Fruit fly (Drosophila melanogaster) whole organism, embryonic: ENCODE measurements around the gene CG14402.

ENCODE experiments used
- ATbp ChIP-seq: fragments of 200-800 bp; sonication (Bioruptor generic); optimal IDR thresholded peaks from 2 replicates; lab custom pipeline; 2017; ENCODE audit warnings: missing biosample characterization, mild to moderate bottlenecking, missing genetic modification characterization, missing genetic modification reagents
- BtbVII ChIP-seq: fragments of 200-800 bp; sonication (Bioruptor generic); optimal IDR thresholded peaks from 3 replicates; lab custom pipeline; 2017; ENCODE audit warnings: missing biosample characterization, mild to moderate bottlenecking, missing genetic modification characterization
- Bteb2 ChIP-seq: fragments of 200-800 bp; sonication (Bioruptor generic); optimal IDR thresholded peaks from 2 replicates; lab custom pipeline; 2016; ENCODE audit warnings: missing biosample characterization, missing genetic modification characterization
- CG10321 ChIP-seq: fragments of 200-800 bp; sonication (Bioruptor generic); IDR thresholded peaks from 2 replicates; pipeline ENCODE4 v1.3.6; 2022; ENCODE audit warnings: missing biosample characterization, missing genetic modification characterization
- CG10565 ChIP-seq: fragments of 200-800 bp; sonication (Bioruptor generic); optimal IDR thresholded peaks from 3 replicates; lab custom pipeline; 2016; ENCODE audit warnings: missing biosample characterization, mild to moderate bottlenecking, missing genetic modification characterization
- CG10959 ChIP-seq: fragments of 200-800 bp; sonication (Bioruptor generic); IDR thresholded peaks from 2 replicates; pipeline ENCODE4 v1.3.6; 2022; ENCODE audit warnings: missing biosample characterization, missing genetic modification characterization
- CG11696 ChIP-seq: fragments of 200-800 bp; sonication (Bioruptor generic); IDR thresholded peaks from 2 replicates; pipeline ENCODE4 v1.3.6; 2022; ENCODE audit warnings: missing biosample characterization, missing genetic modification characterization
- CG14441 ChIP-seq: fragments of 200-800 bp; sonication (Bioruptor generic); IDR thresholded peaks from 2 replicates; pipeline ENCODE4 v1.3.6; 2022; ENCODE audit warnings: missing biosample characterization, missing genetic modification characterization
- CG18599 ChIP-seq: fragments of 200-800 bp; sonication (Bioruptor generic); optimal IDR thresholded peaks from 3 replicates; lab custom pipeline; 2017; ENCODE audit warnings: missing biosample characterization, missing genetic modification characterization, mild to moderate bottlenecking, moderate library complexity, missing genetic modification reagents
- CG2129 ChIP-seq: fragments of 200-800 bp; sonication (Bioruptor generic); IDR thresholded peaks from 2 replicates; pipeline ENCODE4 v1.3.6; 2022; ENCODE audit warnings: missing biosample characterization, missing genetic modification characterization; ENCODE audit not compliant: partially characterized antibody
- CG32532 ChIP-seq: fragments of 200-800 bp; sonication (Bioruptor generic); IDR thresholded peaks from 2 replicates; pipeline ENCODE4 v1.3.6; 2022; ENCODE audit warnings: missing biosample characterization, missing genetic modification characterization
- CG6689 ChIP-seq: fragments of 200-800 bp; sonication (Bioruptor generic); IDR thresholded peaks from 2 replicates; pipeline ENCODE4 v1.3.6; 2022; ENCODE audit warnings: missing biosample characterization, missing genetic modification characterization
- CG6765 ChIP-seq: fragments of 200-800 bp; sonication (Bioruptor generic); optimal IDR thresholded peaks from 3 replicates; lab custom pipeline; 2017; ENCODE audit warnings: missing biosample characterization, mild to moderate bottlenecking, missing genetic modification characterization
- CG6854 ChIP-seq: fragments of 200-800 bp; sonication (Bioruptor generic); optimal IDR thresholded peaks from 3 replicates; lab custom pipeline; 2017; ENCODE audit warnings: missing biosample characterization, mild to moderate bottlenecking, missing genetic modification characterization
- CG7556 ChIP-seq: fragments of 200-800 bp; sonication (Bioruptor generic); optimal IDR thresholded peaks from 2 replicates; lab custom pipeline; 2017; ENCODE audit warnings: missing biosample characterization, mild to moderate bottlenecking, missing genetic modification characterization
- CG7928 ChIP-seq: fragments of 200-800 bp; sonication (Bioruptor generic); optimal IDR thresholded peaks from 2 replicates; lab custom pipeline; 2017; ENCODE audit warnings: missing biosample characterization, mild to moderate bottlenecking, missing genetic modification characterization
- CG8281 ChIP-seq: fragments of 200-800 bp; sonication (Bioruptor generic); optimal IDR thresholded peaks from 2 replicates; lab custom pipeline; 2018; ENCODE audit warnings: missing biosample characterization, mild to moderate bottlenecking, missing genetic modification characterization, moderate library complexity
- CG8359 ChIP-seq: fragments of 200-800 bp; sonication (Bioruptor generic); optimal IDR thresholded peaks from 2 replicates; lab custom pipeline; 2017; ENCODE audit warnings: missing biosample characterization, mild to moderate bottlenecking, missing genetic modification characterization, borderline replicate concordance
- CG8765 ChIP-seq: fragments of 200-800 bp; sonication (Bioruptor generic); IDR thresholded peaks from 2 replicates; pipeline ENCODE4 v1.3.6; 2022; ENCODE audit warnings: missing biosample characterization, missing genetic modification characterization
- CG9215 ChIP-seq: fragments of 200-800 bp; sonication (Bioruptor generic); IDR thresholded peaks from 2 replicates; pipeline ENCODE4 v1.3.6; 2022; ENCODE audit warnings: missing biosample characterization, missing genetic modification characterization
- CG9727 ChIP-seq: fragments of 200-800 bp; sonication (Bioruptor generic); optimal IDR thresholded peaks from 3 replicates; lab custom pipeline; 2017; ENCODE audit warnings: missing biosample characterization, mild to moderate bottlenecking, missing genetic modification characterization
- CkIIα-i1 ChIP-seq: fragments of 200-800 bp; sonication (Bioruptor generic); IDR thresholded peaks from 2 replicates; pipeline ENCODE4 v1.3.6; 2022; ENCODE audit warnings: missing biosample characterization, missing genetic modification characterization
- HLHmδ ChIP-seq: fragments of 200-800 bp; sonication (Bioruptor generic); optimal IDR thresholded peaks from 2 replicates; lab custom pipeline; 2018; ENCODE audit warnings: missing biosample characterization, mild to moderate bottlenecking, missing genetic modification characterization, moderate library complexity
- Hey ChIP-seq: fragments of 200-800 bp; sonication (Bioruptor generic); optimal IDR thresholded peaks from 3 replicates; lab custom pipeline; 2018; ENCODE audit warnings: missing biosample characterization, mild to moderate bottlenecking, missing genetic modification characterization
- Hmr ChIP-seq: fragments of 200-800 bp; sonication (Bioruptor generic); optimal IDR thresholded peaks from 3 replicates; lab custom pipeline; 2017; ENCODE audit warnings: mild to moderate bottlenecking, missing biosample characterization, missing genetic modification reagents, missing genetic modification characterization
- Kr ChIP-seq: fragments of 200-800 bp; sonication (Bioruptor generic); optimal IDR thresholded peaks from 2 replicates; lab custom pipeline; 2017; ENCODE audit warnings: missing biosample characterization, mild to moderate bottlenecking, missing genetic modification characterization
- Neu2 ChIP-seq: fragments of 200-800 bp; sonication (Bioruptor generic); optimal IDR thresholded peaks from 3 replicates; lab custom pipeline; 2016; ENCODE audit warnings: missing biosample characterization, missing genetic modification characterization, borderline replicate concordance
- bbx ChIP-seq: fragments of 200-800 bp; sonication (Bioruptor generic); IDR thresholded peaks from 2 replicates; pipeline ENCODE4 v1.3.6; 2022; ENCODE audit warnings: missing biosample characterization, missing genetic modification characterization; ENCODE audit not compliant: partially characterized antibody
- bigmax ChIP-seq: fragments of 200-800 bp; sonication (Bioruptor generic); optimal IDR thresholded peaks from 2 replicates; lab custom pipeline; 2018; ENCODE audit warnings: missing biosample characterization, mild to moderate bottlenecking, missing genetic modification characterization
- bowl ChIP-seq: fragments of 200-800 bp; sonication (Bioruptor generic); IDR thresholded peaks from 2 replicates; pipeline ENCODE4 v1.3.6; 2022; ENCODE audit warnings: missing biosample characterization, missing genetic modification characterization
- crol ChIP-seq: fragments of 200-800 bp; sonication (Bioruptor generic); IDR thresholded peaks from 2 replicates; pipeline ENCODE4 v1.3.6; 2022; ENCODE audit warnings: missing biosample characterization, missing genetic modification characterization
- dati ChIP-seq: fragments of 200-800 bp; sonication (Bioruptor generic); IDR thresholded peaks from 2 replicates; pipeline ENCODE4 v1.3.6; 2022; ENCODE audit warnings: missing biosample characterization, missing genetic modification characterization
- exex ChIP-seq: fragments of 200-800 bp; sonication (Bioruptor generic); optimal IDR thresholded peaks from 4 replicates; lab custom pipeline; 2018; ENCODE audit warnings: missing biosample characterization, mild to moderate bottlenecking, missing genetic modification characterization, moderate library complexity
- ftz-f1 ChIP-seq: fragments of 200-800 bp; sonication (Bioruptor generic); optimal IDR thresholded peaks from 2 replicates; lab custom pipeline; 2016; ENCODE audit warnings: missing biosample characterization, missing genetic modification characterization
- gcm ChIP-seq: fragments of 200-800 bp; sonication (Bioruptor generic); optimal IDR thresholded peaks from 2 replicates; lab custom pipeline; 2019; ENCODE audit warnings: missing biosample characterization, mild to moderate bottlenecking, missing genetic modification characterization, moderate library complexity
- ham ChIP-seq: fragments of 200-800 bp; sonication (Bioruptor generic); IDR thresholded peaks from 2 replicates; pipeline ENCODE4 v1.3.6; 2022; ENCODE audit warnings: missing biosample characterization, missing genetic modification characterization
- inv ChIP-seq: fragments of 200-800 bp; sonication (Bioruptor generic); IDR thresholded peaks from 2 replicates; pipeline ENCODE4 v1.3.6; 2022; ENCODE audit warnings: missing biosample characterization, missing genetic modification characterization; ENCODE audit not compliant: partially characterized antibody
- jumu ChIP-seq: fragments of 200-800 bp; sonication (Bioruptor generic); optimal IDR thresholded peaks from 3 replicates; lab custom pipeline; 2016; ENCODE audit warnings: missing biosample characterization, missing genetic modification characterization
- ken ChIP-seq: fragments of 200-800 bp; sonication (Bioruptor generic); IDR thresholded peaks from 3 replicates; pipeline ENCODE4 v1.3.6; 2022; ENCODE audit warnings: missing biosample characterization, missing genetic modification characterization
- lov ChIP-seq, 2 experiments: fragments of 200-800 bp in 1 of 2; fragments of >200 bp in 1 of 2; sonication (Bioruptor generic) in 1 of 2; IDR thresholded peaks in 1 of 2; optimal IDR thresholded peaks in 1 of 2; 2 replicates in 1 of 2; 3 replicates in 1 of 2; pipeline versions ENCODE4 v1.3.6 to Lab custom; 2017 to 2022; ENCODE audit warnings: missing biosample characterization in 1 of 2, missing genetic modification characterization in 1 of 2
- nerfin-2 ChIP-seq: fragments of 200-800 bp; sonication (Bioruptor generic); IDR thresholded peaks from 2 replicates; pipeline ENCODE4 v1.3.6; 2022; ENCODE audit warnings: missing biosample characterization, missing genetic modification characterization; ENCODE audit not compliant: partially characterized antibody
- psq ChIP-seq: fragments of 200-800 bp; sonication (Bioruptor generic); optimal IDR thresholded peaks from 2 replicates; lab custom pipeline; 2017; ENCODE audit warnings: missing biosample characterization, missing genetic modification characterization
- sc ChIP-seq, 3 experiments: fragments of >200 bp in 2 of 3; fragments of 200-800 bp in 1 of 3; sonication (Bioruptor generic) in 1 of 3; optimal IDR thresholded peaks; 2 replicates in 2 of 3; 3 replicates in 1 of 3; lab custom pipeline; 2017; ENCODE audit warnings: mild to moderate bottlenecking in 1 of 3, missing biosample characterization in 1 of 3, missing genetic modification characterization in 1 of 3, missing genetic modification reagents in 1 of 3
- sd ChIP-seq: fragments of 200-800 bp; sonication (Bioruptor generic); optimal IDR thresholded peaks from 3 replicates; lab custom pipeline; 2018; ENCODE audit warnings: missing biosample characterization, mild to moderate bottlenecking, missing genetic modification characterization, moderate library complexity
- seq ChIP-seq: fragments of 200-800 bp; sonication (Bioruptor generic); IDR thresholded peaks from 2 replicates; pipeline ENCODE4 v1.3.6; 2022; ENCODE audit warnings: missing biosample characterization, missing genetic modification characterization
- slou ChIP-seq: fragments of 200-800 bp; sonication (Bioruptor generic); optimal IDR thresholded peaks from 3 replicates; lab custom pipeline; 2016; ENCODE audit warnings: missing biosample characterization, missing genetic modification characterization
- sqz ChIP-seq: fragments of 200-800 bp; sonication (Bioruptor generic); optimal IDR thresholded peaks from 3 replicates; lab custom pipeline; 2018; ENCODE audit warnings: missing biosample characterization, mild to moderate bottlenecking, missing genetic modification characterization
- toy ChIP-seq: fragments of 200-800 bp; sonication (Bioruptor generic); IDR thresholded peaks from 2 replicates; pipeline ENCODE4 v1.3.6; 2022; ENCODE audit warnings: missing biosample characterization, missing genetic modification characterization
- yki ChIP-seq: fragments of >200 bp; optimal IDR thresholded peaks from 3 replicates; lab custom pipeline; 2018

Gene CG14402

DNA sequence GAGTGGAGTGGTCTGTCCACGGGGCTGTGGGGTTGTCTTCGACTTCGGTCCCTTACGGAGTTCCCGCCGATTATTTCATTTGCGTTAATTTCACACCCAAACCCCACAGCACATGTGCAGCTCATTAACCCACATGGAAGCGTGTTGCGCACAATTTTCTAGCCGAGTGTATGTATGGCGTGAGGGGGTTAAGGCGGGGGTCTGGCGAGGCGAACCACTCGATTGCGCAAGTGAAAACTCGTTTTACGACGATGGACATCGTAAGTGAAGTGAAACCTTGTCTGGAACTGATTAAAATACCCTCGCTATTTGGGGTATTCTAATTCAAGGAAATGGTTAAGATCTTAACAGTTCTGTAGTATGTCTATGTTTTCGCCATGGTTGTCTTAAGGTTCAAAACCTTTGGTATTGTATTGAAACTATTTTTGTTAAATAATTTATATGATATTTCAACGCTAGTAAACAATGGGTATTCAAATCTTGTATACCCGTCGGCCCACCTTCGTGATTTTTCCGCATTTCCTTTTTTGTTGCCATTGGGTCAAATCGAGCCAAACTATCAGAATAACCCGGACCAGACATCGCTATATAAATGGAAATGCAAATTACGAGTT lies 38.0 kb upstream of the CG14402 start (continued):
- TF ChIP-seq CG7928 (GFP tag; lab: Kevin White, UChicago) (no peak), CG9727 (GFP tag; lab: Kevin White, UChicago) (no peak), sqz (GFP tag; lab: Kevin White, UChicago) (peak; percentile 24), CG10321 (GFP tag; lab: Robert Waterston, UW) (no peak), CG8765 (GFP tag; lab: Robert Waterston, UW) (no peak), HLHmδ (GFP tag; lab: Kevin White, UChicago) (no peak), CG32532 (peak; percentile 35; the same call in 1 of the 2 replicates), seq (peak; percentile 26; the same call in 1 of the 2 replicates), crol (GFP tag; lab: Robert Waterston, UW) (peak; percentile 82), jumu (no peak), Hmr (peak; percentile 42), CG6689 (GFP tag; lab: Robert Waterston, UW) (peak; percentile 59), slou (GFP tag; lab: Kevin White, UChicago) (no peak), sd (tag; lab: Kevin White, UChicago) (peak; percentile 3), CG9215 (GFP tag; lab: Robert Waterston, UW) (0 out of 2 replicates have a peak, but pooled peaks have one; percentile 16), bigmax (GFP tag; lab: Kevin White, UChicago) (no peak), Neu2 (GFP tag; lab: Kevin White, UChicago) (no peak), dati (GFP tag; lab: Robert Waterston, UW) (no peak), toy (no peak), CG8281 (no peak), CG11696 (GFP tag; lab: Robert Waterston, UW) (peak; percentile 60; the same call in 1 of the 2 replicates), CG6765 (no peak), gcm (GFP tag; lab: Kevin White, UChicago) (peak; percentile 22), CG14441 (GFP tag; lab: Robert Waterston, UW) (peak; percentile 62), CG18599 (GFP tag; lab: Kevin White, UChicago) (peak; percentile 46), CG8359 (GFP tag; lab: Kevin White, UChicago) (no peak), inv (no peak), BtbVII (peak; percentile 46), yki (lab: Kevin White, UChicago) (no peak), psq (GFP tag; lab: Kevin White, UChicago) (no peak), CG10565 (GFP tag; lab: Kevin White, UChicago) (no peak), bbx (no peak), CG6854 (no peak), Hey (tag; lab: Kevin White, UChicago) (no peak), ATbp (peak; percentile 55), lov (optimal IDR thresholded peaks at IDR 0.05; lab: Kevin White, UChicago) (no peak), lov (GFP tag; IDR thresholded peaks at IDR 0.05; lab: Robert Waterston, UW) (no peak; the same call in 2 of the 3 replicates), nerfin-2 (GFP tag; lab: Robert Waterston, UW) (no peak), bowl (no peak), ftz-f1 (GFP tag; lab: Kevin White, UChicago) (no peak), exex (tag; lab: Kevin White, UChicago) (no peak), Kr (GFP tag; lab: Kevin White, UChicago) (no peak), CG10959 (GFP tag; lab: Robert Waterston, UW) (no peak), ham (GFP tag; lab: Robert Waterston, UW) (no peak), CkIIα-i1 (GFP tag; lab: Robert Waterston, UW) (no peak), sc (optimal IDR thresholded peaks at IDR 0.05; lab: Kevin White, UChicago) (no peak), sc (GFP tag; optimal IDR thresholded peaks at IDR 0.05; lab: Kevin White, UChicago) (peak; percentile 0), ken (GFP tag; lab: Robert Waterston, UW) (no peak), CG2129 (GFP tag; lab: Robert Waterston, UW) (no peak), Bteb2 (GFP tag; lab: Kevin White, UChicago) (no peak), CG7556 (GFP tag; lab: Kevin White, UChicago) (peak; percentile 37)
